Worm (Caenorhabditis elegans): Measurements from ENCODE around the gene dhs-19.
A peak's percentile ranks its signal among the peaks of the same experiment; 100 is the strongest.

The dhs-19 gene

DNA sequence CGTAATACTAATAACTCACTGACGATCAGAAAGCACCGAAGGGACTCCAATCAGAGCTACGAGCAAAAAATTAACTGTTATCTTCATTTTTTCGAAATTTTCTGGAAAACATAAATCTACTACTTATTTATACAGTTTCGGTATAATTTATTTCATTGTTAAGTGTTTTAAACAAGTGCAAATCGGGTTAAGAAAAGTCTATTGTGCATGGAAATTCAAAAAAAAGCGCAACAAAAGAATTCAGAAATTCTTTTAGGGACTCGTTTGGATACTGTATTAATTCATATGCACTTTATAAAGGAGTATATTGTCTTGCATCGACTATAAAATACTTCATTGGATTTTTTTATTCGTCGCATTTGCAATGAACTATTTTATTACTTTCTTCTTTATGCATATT, 18.1 kb downstream of the dhs-19 start, which contains the start of the genes nas-20 and nas-21:
TSS of gene nas-20 (minus strand) at position 101 of the 400 bp plus-strand sequence.
TSS of gene nas-21 (plus strand) at position 356 of the 400 bp plus-strand sequence.
- no peak for TF ChIP-seq pqm-1 (tag; optimal IDR thresholded peaks at IDR 0.05)
- no peak for TF ChIP-seq nhr-77 (tag; optimal IDR thresholded peaks at IDR 0.05)
- TF ChIP-seq nhr-67 (tag; optimal IDR thresholded peaks at IDR 0.05) = no peak
- TF ChIP-seq lin-15B (tag; optimal IDR thresholded peaks at IDR 0.05) = no peak
- TF ChIP-seq lin-39 (tag; optimal IDR thresholded peaks at IDR 0.05) = no peak
- no peak for TF ChIP-seq elt-1 (tag; optimal IDR thresholded peaks at IDR 0.05)
- no peak for TF ChIP-seq ceh-9 (tag; optimal IDR thresholded peaks at IDR 0.05)
- no peak for TF ChIP-seq ZK546.5 (tag; optimal IDR thresholded peaks at IDR 0.05)
- no peak for TF ChIP-seq ztf-11 (tag; optimal IDR thresholded peaks at IDR 0.05)
- no peak for TF ChIP-seq mdl-1 (tag; optimal IDR thresholded peaks at IDR 0.05)
- TF ChIP-seq ceh-82 (tag; optimal IDR thresholded peaks at IDR 0.05) = no peak
- no peak for TF ChIP-seq egl-27 (tag; optimal IDR thresholded peaks at IDR 0.05)
- no peak for TF ChIP-seq nhr-28 (tag; optimal IDR thresholded peaks at IDR 0.05)
- no peak for TF ChIP-seq fos-1 (tag; optimal IDR thresholded peaks at IDR 0.05)
- no peak for TF ChIP-seq fkh-2 (tag; optimal IDR thresholded peaks at IDR 0.05)
- no peak for TF ChIP-seq elt-3 (tag; optimal IDR thresholded peaks at IDR 0.05)
- no peak for TF ChIP-seq fkh-10 (GFP tag; optimal IDR thresholded peaks at IDR 0.05)
- TF ChIP-seq nfya-1 (tag; optimal IDR thresholded peaks at IDR 0.05; ENCODE audit: insufficient read depth) = no peak
- no peak for TF ChIP-seq eor-1 (tag; optimal IDR thresholded peaks at IDR 0.05)

DNA sequence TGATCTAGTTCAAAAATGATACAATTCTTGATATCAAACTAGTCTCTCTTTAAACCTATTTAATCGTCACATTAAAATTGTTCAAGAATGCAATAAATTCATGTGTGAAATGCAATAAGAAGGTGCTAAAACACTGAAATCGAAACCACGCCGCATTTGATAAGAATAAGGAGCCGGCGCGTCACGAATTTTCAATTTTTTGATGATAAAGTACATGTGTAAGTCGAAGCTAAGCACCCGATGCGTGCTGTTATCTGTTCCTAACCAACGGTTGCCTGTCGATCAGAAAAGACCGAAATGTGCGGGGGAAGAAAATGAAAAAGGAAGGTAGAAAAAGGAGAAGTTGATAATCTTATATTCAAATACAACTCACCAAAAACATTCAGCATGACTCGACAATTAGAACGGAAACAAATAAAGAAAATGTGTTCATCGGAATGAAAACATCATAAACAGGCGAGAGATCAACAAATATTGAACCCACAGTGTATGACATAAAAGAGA, 20.0 kb downstream of the dhs-19 start, which contains the start of gene aat-6:
TSS of gene aat-6 (minus strand) at position 454 of the 504 bp plus-strand sequence.
- TF ChIP-seq nhr-25 (tag; optimal IDR thresholded peaks at IDR 0.05) (no peak), fkh-10 (GFP tag; optimal IDR thresholded peaks at IDR 0.05) (no peak), jun-1 (tag; optimal IDR thresholded peaks at IDR 0.05) (peak; percentile 37), elt-2 (tag; optimal IDR thresholded peaks at IDR 0.05) (peak; percentile 97), pqm-1 (tag; optimal IDR thresholded peaks at IDR 0.05) (peak; percentile 86)

DNA sequence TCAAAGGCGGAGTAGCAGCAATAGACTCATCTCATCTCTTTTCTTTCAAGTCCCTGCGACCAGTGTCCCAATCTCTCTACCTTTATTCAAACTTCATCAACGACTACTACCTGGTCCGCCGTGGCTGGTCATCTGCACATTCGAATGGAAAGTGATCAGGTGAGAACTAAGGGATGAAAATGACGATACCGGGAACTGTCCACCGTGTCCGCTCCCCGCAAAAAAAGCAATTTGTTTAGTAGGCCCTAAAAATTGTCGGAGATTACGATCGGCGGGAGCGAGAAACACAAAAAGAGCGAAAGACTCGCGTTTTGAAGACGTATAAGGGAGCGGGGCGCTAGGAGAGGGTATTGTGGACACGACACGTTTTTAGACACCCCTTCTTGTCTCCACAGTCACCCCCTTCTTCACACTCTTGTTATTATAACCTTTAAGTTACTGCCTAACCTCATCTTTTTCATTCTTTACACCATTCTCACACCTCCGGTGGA, 27.3 kb downstream of the dhs-19 start, which contains the start of gene zipt-16:
TSS of gene zipt-16 (plus strand) at position 51 of the 491 bp plus-strand sequence.
- TF ChIP-seq nhr-237 (tag; optimal IDR thresholded peaks at IDR 0.05) = no peak
- peak; percentile 13 for TF ChIP-seq elt-1 (tag; optimal IDR thresholded peaks at IDR 0.05)
- TF ChIP-seq ztf-11 (tag; optimal IDR thresholded peaks at IDR 0.05) = no peak

DNA sequence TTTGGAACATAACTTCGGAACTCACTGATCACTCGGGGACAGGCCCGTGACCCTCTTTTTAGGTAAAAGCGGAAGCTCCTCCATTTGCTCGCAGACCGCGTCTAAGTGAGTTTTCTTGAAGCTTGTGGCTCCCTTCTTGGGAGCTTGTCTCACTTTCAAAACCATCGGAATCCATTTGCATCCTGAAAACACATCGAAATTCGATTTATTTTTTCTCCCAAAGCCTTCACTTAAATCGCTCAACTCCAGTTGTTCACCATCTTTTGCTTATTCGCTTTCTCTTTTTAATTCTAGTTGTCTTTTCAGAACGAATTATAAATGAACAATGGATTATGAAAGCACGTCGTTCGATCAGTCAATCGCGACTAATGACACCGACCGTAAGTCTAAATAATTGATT, 31.0 kb downstream of the dhs-19 start, which contains the start of gene T11F9.1:
TSS of gene T11F9.1 (plus strand) at position 301 of the 400 bp plus-strand sequence.
- TF ChIP-seq fkh-10 (GFP tag; optimal IDR thresholded peaks at IDR 0.05) (no peak), elt-2 (tag; optimal IDR thresholded peaks at IDR 0.05) (no peak), mml-1 (tag; optimal IDR thresholded peaks at IDR 0.05) (no peak), lsy-12 (tag; optimal IDR thresholded peaks at IDR 0.05) (no peak), nhr-11 (tag; optimal IDR thresholded peaks at IDR 0.05) (no peak), lin-15B (tag; optimal IDR thresholded peaks at IDR 0.05) (no peak), nhr-76 (tag; optimal IDR thresholded peaks at IDR 0.05) (no peak), nhr-28 (tag; optimal IDR thresholded peaks at IDR 0.05) (no peak), nhr-237 (tag; optimal IDR thresholded peaks at IDR 0.05) (no peak), egl-27 (tag; optimal IDR thresholded peaks at IDR 0.05) (no peak)

- TF ChIP-seq ceh-16 (tag; optimal IDR thresholded peaks at IDR 0.05) = no peak
- TF ChIP-seq jun-1 (tag; optimal IDR thresholded peaks at IDR 0.05) = no peak
- no peak for TF ChIP-seq ztf-11 (tag; optimal IDR thresholded peaks at IDR 0.05)
- TF ChIP-seq nhr-77 (tag; optimal IDR thresholded peaks at IDR 0.05) = no peak
- TF ChIP-seq sea-2 (GFP tag; optimal IDR thresholded peaks at IDR 0.05) = no peak
- TF ChIP-seq fos-1 (tag; optimal IDR thresholded peaks at IDR 0.05) = no peak
- TF ChIP-seq ceh-9 (tag; optimal IDR thresholded peaks at IDR 0.05) = no peak
- TF ChIP-seq aly-2 (tag; optimal IDR thresholded peaks at IDR 0.05) = no peak
- no peak for TF ChIP-seq nhr-23 (tag; optimal IDR thresholded peaks at IDR 0.05)
- TF ChIP-seq fkh-2 (tag; optimal IDR thresholded peaks at IDR 0.05) = no peak
- TF ChIP-seq nhr-237 (tag; optimal IDR thresholded peaks at IDR 0.05) = no peak
- no peak for TF ChIP-seq ZK546.5 (tag; optimal IDR thresholded peaks at IDR 0.05)
- TF ChIP-seq elt-2 (tag; optimal IDR thresholded peaks at IDR 0.05) = no peak
- no peak for TF ChIP-seq nhr-12 (tag; optimal IDR thresholded peaks at IDR 0.05)
Measured at ce11 chrV:11454917-11455316, 35.4 kb downstream of the dhs-19 start.
